Worm (Caenorhabditis elegans): Measurements from ENCODE around the gene C35C5.8.
A peak's percentile ranks its signal among the peaks of the same experiment; 100 is the strongest.

DNA sequence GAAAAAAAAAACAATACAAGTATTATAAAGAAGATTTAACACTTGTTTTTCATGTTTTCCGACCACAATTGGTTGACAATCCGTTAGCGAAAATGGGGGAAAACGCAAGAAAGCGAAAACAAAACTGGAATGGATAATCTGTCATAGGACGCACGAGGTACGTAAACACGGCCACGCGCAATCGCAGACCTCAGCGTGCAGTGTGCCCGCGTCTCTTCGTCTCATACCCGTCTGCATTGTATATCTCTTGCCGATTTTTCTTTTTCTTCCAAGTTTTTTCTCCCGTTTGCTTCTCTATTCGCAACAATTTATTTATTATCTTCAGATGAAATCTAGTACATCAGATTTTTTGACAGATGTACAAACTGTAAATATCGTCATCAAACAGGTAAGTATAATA, 30.3 kb downstream of the C35C5.8 start, which contains the start of gene trpp-9:
- no peak for TF ChIP-seq unc-62 (GFP tag; optimal IDR thresholded peaks at IDR 0.05)
- TF ChIP-seq ama-1 (optimal IDR thresholded peaks at IDR 0.05): no peak
- no peak for TF ChIP-seq daf-12 (tag; optimal IDR thresholded peaks at IDR 0.05)
- TF ChIP-seq pha-4 (tag; optimal IDR thresholded peaks at IDR 0.05): no peak
- no peak for TF ChIP-seq ceh-16 (tag; optimal IDR thresholded peaks at IDR 0.05)
- no peak for TF ChIP-seq ztf-11 (tag; optimal IDR thresholded peaks at IDR 0.05)
- TF ChIP-seq tbx-2 (tag; optimal IDR thresholded peaks at IDR 0.05): no peak
- TF ChIP-seq mdl-1 (tag; optimal IDR thresholded peaks at IDR 0.05): peak; percentile 14
- TF ChIP-seq snpc-4 (tag; optimal IDR thresholded peaks at IDR 0.05): peak; percentile 52
- no peak for TF ChIP-seq R02D3.7 (tag; optimal IDR thresholded peaks at IDR 0.05)
- no peak for TF ChIP-seq ceh-82 (tag; optimal IDR thresholded peaks at IDR 0.05)
- no peak for TF ChIP-seq ztf-4 (tag; optimal IDR thresholded peaks at IDR 0.05)
- TF ChIP-seq lsy-12 (tag; optimal IDR thresholded peaks at IDR 0.05): no peak
- no peak for TF ChIP-seq sea-2 (GFP tag; optimal IDR thresholded peaks at IDR 0.05)

All from whole organism, L3 larva.